Worm (Caenorhabditis elegans): ENCODE results near the gene ins-15.

DNA sequence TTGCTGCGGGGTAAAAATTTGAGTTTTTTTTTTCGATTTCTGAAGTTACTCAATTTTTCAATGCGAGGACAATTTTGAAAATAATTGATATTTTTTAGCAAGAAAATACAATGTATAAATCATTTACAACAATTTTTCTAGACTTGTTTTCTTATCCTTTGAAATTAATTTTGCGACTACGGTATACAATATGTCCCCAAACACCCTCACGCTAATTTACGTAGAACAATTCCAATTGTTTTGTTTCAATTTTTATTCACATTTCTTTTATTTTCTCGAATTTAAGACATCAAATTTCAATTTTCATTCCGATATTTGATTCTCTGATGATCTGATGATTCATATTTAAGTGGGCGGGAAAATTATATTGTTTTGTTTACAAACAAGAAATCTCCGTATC is 37.4 kb upstream of the ins-15 start:
- no peak for TF ChIP-seq nhr-76 (tag; optimal IDR thresholded peaks at IDR 0.05)
- TF ChIP-seq Y48G9A.11 (GFP tag; IDR thresholded peaks at IDR 0.05): no peak

All from whole organism, L4 larva.